Fruit fly (Drosophila melanogaster) whole organism, wandering third instar larva: ENCODE results near the gene CG6659.

Experiments
- Abd-B ChIP-seq: fragments of >200 bp; optimal IDR thresholded peaks from 2 replicates; lab custom pipeline; 2017; ENCODE audit warnings: missing biosample characterization, missing genetic modification characterization
- CG32264 ChIP-seq: fragments of 200-800 bp; sonication (Bioruptor generic); optimal IDR thresholded peaks from 2 replicates; lab custom pipeline; 2016; ENCODE audit warnings: missing biosample characterization, missing genetic modification characterization
- CG9705 ChIP-seq: fragments of 200-800 bp; sonication (Bioruptor generic); optimal IDR thresholded peaks from 2 replicates; lab custom pipeline; 2018; ENCODE audit warnings: missing biosample characterization, mild to moderate bottlenecking, missing genetic modification characterization
- CrebA ChIP-seq: fragments of 200-800 bp; sonication (Bioruptor generic); optimal IDR thresholded peaks from 2 replicates; lab custom pipeline; 2016; ENCODE audit warnings: missing biosample characterization, mild to moderate bottlenecking, missing genetic modification characterization, borderline replicate concordance
- Dfd ChIP-seq: fragments of >200 bp; optimal IDR thresholded peaks from 2 replicates; lab custom pipeline; 2017; ENCODE audit warnings: missing biosample characterization, missing genetic modification characterization
- Dif ChIP-seq: fragments of 200-275, 200-300 bp; sonication (Bioruptor generic); optimal IDR thresholded peaks from 2 replicates; lab custom pipeline; 2018; ENCODE audit warnings: missing biosample characterization, missing genetic modification characterization; ENCODE audit not compliant: partially characterized antibody
- GATAd ChIP-seq: sonication (Bioruptor generic); optimal IDR thresholded peaks from 2 replicates; lab custom pipeline; 2016; ENCODE audit warnings: missing biosample characterization, missing genetic modification characterization
- HLH106 ChIP-seq: fragments of 200-800 bp; optimal IDR thresholded peaks from 3 replicates; lab custom pipeline; 2019; ENCODE audit warnings: missing biosample characterization, mild to moderate bottlenecking, missing genetic modification characterization, moderate library complexity
- Hnf4 ChIP-seq: fragments of 200-800 bp; sonication (Bioruptor generic); optimal IDR thresholded peaks from 2 replicates; lab custom pipeline; 2016; ENCODE audit warnings: missing biosample characterization, mild to moderate bottlenecking, missing genetic modification characterization
- Hr78 ChIP-seq: fragments of >200 bp; optimal IDR thresholded peaks from 2 replicates; lab custom pipeline; 2017; ENCODE audit warnings: missing biosample characterization, missing genetic modification characterization
- Hr83 ChIP-seq: fragments of 200-300 bp; sonication (Bioruptor generic); optimal IDR thresholded peaks from 2 replicates; lab custom pipeline; 2016; ENCODE audit warnings: missing biosample characterization, mild to moderate bottlenecking, missing genetic modification characterization, moderate library complexity; ENCODE audit not compliant: poor library complexity, severe bottlenecking
- Jra ChIP-seq: sonication (Bioruptor generic); optimal IDR thresholded peaks from 2 replicates; lab custom pipeline; 2016; ENCODE audit warnings: missing biosample characterization, missing genetic modification characterization
- Mio ChIP-seq: sonication (Bioruptor generic); optimal IDR thresholded peaks from 2 replicates; lab custom pipeline; 2016; ENCODE audit warnings: missing biosample characterization, missing genetic modification characterization
- Myc ChIP-seq: fragments of >200 bp; optimal IDR thresholded peaks from 2 replicates; lab custom pipeline; 2017
- N ChIP-seq: fragments of >200 bp; optimal IDR thresholded peaks from 2 replicates; lab custom pipeline; 2018; ENCODE audit warnings: missing biosample characterization, missing external identifiers, missing genetic modification characterization
- OdsH ChIP-seq: fragments of 200-800 bp; sonication (Bioruptor generic); optimal IDR thresholded peaks from 2 replicates; lab custom pipeline; 2016; ENCODE audit warnings: missing biosample characterization, mild to moderate bottlenecking, missing genetic modification characterization
- Rel ChIP-seq, 2 experiments: fragments of 200-800 bp; sonication (Bioruptor generic) in 1 of 2; optimal IDR thresholded peaks; 2 replicates in 1 of 2; 3 replicates in 1 of 2; lab custom pipeline; 2016 to 2019; ENCODE audit warnings: mild to moderate bottlenecking in 2 of 2, missing biosample characterization in 2 of 2, missing genetic modification characterization in 2 of 2, moderate library complexity in 1 of 2
- Sp1 ChIP-seq: fragments of 200-800 bp; sonication (Bioruptor generic); optimal IDR thresholded peaks from 3 replicates; lab custom pipeline; 2019; ENCODE audit warnings: missing biosample characterization, mild to moderate bottlenecking, missing genetic modification characterization, moderate library complexity
- Vsx2 ChIP-seq: fragments of 200-300, 225-300 bp; sonication (Bioruptor generic); optimal IDR thresholded peaks from 2 replicates; lab custom pipeline; 2018; ENCODE audit warnings: missing biosample characterization, missing genetic modification characterization; ENCODE audit not compliant: partially characterized antibody
- br ChIP-seq: fragments of 200-800 bp; sonication (Bioruptor generic); optimal IDR thresholded peaks from 2 replicates; lab custom pipeline; 2016; ENCODE audit warnings: missing biosample characterization, missing genetic modification characterization
- brk ChIP-seq: fragments of 200-800 bp; sonication (Bioruptor generic); optimal IDR thresholded peaks from 2 replicates; lab custom pipeline; 2016; ENCODE audit warnings: missing biosample characterization, mild to moderate bottlenecking, missing genetic modification characterization
- dl ChIP-seq, 2 experiments: fragments of 175-275, 200-275 bp in 1 of 2; fragments of 200-275 bp in 1 of 2; sonication (Bioruptor generic); optimal IDR thresholded peaks; lab custom pipeline; 2018; ENCODE audit warnings: mild to moderate bottlenecking in 2 of 2, missing biosample characterization in 2 of 2, missing genetic modification characterization in 2 of 2, moderate library complexity in 2 of 2; ENCODE audit not compliant: partially characterized antibody in 2 of 2, insufficient read depth in 1 of 2
- dmrt93B ChIP-seq: fragments of 200-800 bp; sonication (Bioruptor generic); optimal IDR thresholded peaks from 2 replicates; lab custom pipeline; 2018; ENCODE audit warnings: missing biosample characterization, mild to moderate bottlenecking, missing genetic modification characterization
- dsf ChIP-seq: sonication (Bioruptor generic); optimal IDR thresholded peaks from 2 replicates; lab custom pipeline; 2016; ENCODE audit warnings: missing biosample characterization, missing genetic modification characterization, borderline replicate concordance
- ey ChIP-seq: fragments of 200-800 bp; sonication (Bioruptor generic); optimal IDR thresholded peaks from 2 replicates; lab custom pipeline; 2016; ENCODE audit warnings: missing biosample characterization, missing genetic modification characterization
- foxo ChIP-seq, 2 experiments: fragments of 200-800 bp; sonication (Bioruptor generic); optimal IDR thresholded peaks; 2 replicates in 1 of 2; 3 replicates in 1 of 2; lab custom pipeline; 2016 to 2017; ENCODE audit warnings: missing biosample characterization in 2 of 2, missing genetic modification characterization in 2 of 2
- fru ChIP-seq: fragments of 200-800 bp; sonication (Bioruptor generic); optimal IDR thresholded peaks from 3 replicates; lab custom pipeline; 2016; ENCODE audit warnings: missing biosample characterization, mild to moderate bottlenecking, missing genetic modification characterization
- h ChIP-seq: fragments of 200-800 bp; sonication (Bioruptor generic); optimal IDR thresholded peaks from 3 replicates; lab custom pipeline; 2016; ENCODE audit warnings: missing biosample characterization, mild to moderate bottlenecking, missing genetic modification characterization
- jim ChIP-seq: fragments of 175-275, 200-325 bp; sonication (Bioruptor generic); optimal IDR thresholded peaks from 2 replicates; lab custom pipeline; 2016; ENCODE audit warnings: missing biosample characterization, mild to moderate bottlenecking, missing genetic modification characterization
- lola ChIP-seq: fragments of >200 bp; optimal IDR thresholded peaks from 2 replicates; lab custom pipeline; 2017; ENCODE audit warnings: missing biosample characterization, missing genetic modification characterization
- pan ChIP-seq: fragments of >200 bp; optimal IDR thresholded peaks from 2 replicates; lab custom pipeline; 2017
- psq ChIP-seq: fragments of 200-800 bp; sonication (Bioruptor generic); optimal IDR thresholded peaks from 3 replicates; lab custom pipeline; 2017; ENCODE audit warnings: missing biosample characterization, mild to moderate bottlenecking, missing genetic modification characterization, moderate library complexity
- rgr ChIP-seq: fragments of 200-800 bp; sonication (Bioruptor generic); optimal IDR thresholded peaks from 3 replicates; lab custom pipeline; 2016; ENCODE audit warnings: missing biosample characterization, mild to moderate bottlenecking, missing genetic modification characterization
- sage ChIP-seq: fragments of 200-800 bp; sonication (Bioruptor generic); optimal IDR thresholded peaks from 2 replicates; lab custom pipeline; 2016; ENCODE audit warnings: missing biosample characterization, mild to moderate bottlenecking, missing genetic modification characterization
- sv ChIP-seq: fragments of 200-800 bp; sonication (Bioruptor generic); optimal IDR thresholded peaks from 3 replicates; lab custom pipeline; 2016; ENCODE audit warnings: missing biosample characterization, missing genetic modification characterization
- tai ChIP-seq: sonication (Bioruptor generic); optimal IDR thresholded peaks from 2 replicates; lab custom pipeline; 2016; ENCODE audit warnings: missing biosample characterization, missing genetic modification characterization
- usp ChIP-seq: fragments of >200 bp; optimal IDR thresholded peaks from 2 replicates; lab custom pipeline; 2017; ENCODE audit warnings: missing biosample characterization, missing genetic modification characterization
- woc ChIP-seq: sonication (Bioruptor generic); optimal IDR thresholded peaks from 2 replicates; lab custom pipeline; 2016; ENCODE audit warnings: missing biosample characterization, mild to moderate bottlenecking, missing genetic modification characterization

Gene CG6659

DNA sequence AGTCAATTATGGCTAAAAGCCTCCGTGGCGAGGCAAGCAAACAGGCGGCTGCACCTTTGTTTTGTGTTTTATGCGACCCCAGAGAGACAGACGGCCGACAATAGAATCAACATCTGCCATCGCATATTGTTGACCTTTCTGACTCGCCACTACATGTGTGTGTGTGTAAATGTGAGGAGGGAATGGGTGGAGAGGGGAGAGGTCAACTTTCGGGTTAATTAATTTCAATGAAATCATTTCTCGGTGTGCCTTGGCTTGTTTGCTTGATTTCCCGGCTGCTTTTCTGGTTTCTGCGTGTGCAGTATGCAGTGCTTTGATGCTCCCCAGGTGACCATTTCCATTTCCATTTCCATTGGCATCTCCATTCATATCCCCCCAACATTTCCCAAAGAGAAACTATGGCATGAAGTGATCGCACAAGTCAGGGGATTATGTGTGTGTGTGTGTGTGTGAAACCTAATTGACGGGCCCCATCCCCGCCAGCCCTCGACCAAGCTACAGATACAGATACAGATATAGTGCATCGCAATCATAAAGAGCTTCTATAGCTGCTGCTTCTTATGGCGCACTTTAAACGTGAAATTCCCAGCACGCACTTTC lies 13.9 kb downstream of the CG6659 start:
- TF ChIP-seq CrebA (GFP tag; lab: Kevin White, UChicago) (no peak), Vsx2 (no peak)
- TF ChIP-seq, all 38 proteins: peak for 0

DNA sequence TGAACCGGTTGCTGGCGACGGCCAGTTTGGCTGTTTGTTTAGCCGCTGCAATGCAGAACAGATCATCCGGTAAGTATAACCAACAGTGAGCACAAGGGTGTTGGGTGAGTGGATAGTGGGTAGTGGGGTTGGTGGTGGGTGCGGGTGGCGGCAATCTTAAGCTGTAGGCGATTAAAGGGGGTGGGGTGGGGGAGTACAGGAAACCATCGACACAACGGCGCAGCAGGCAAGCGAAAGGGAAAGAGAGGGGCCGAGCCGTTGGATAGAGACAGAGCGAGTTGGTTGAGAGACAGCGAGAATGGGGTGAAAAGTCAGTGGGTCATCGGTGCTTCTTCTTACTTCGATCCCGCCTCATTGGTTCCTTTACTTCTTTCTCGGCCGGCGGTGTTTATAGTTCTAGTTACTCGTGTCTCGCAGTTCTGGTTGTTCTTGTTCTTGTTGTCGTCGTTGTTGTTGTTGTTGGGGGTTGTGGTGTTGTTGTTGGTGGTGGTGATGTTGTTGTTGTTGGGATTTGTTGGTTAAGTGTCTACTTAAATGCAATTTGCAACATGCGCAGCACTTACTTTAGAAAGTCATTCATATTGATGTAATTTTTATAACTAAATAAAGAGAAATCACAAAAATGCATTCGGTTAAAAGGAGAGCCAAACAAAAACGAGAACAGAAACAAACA lies 20.7 kb downstream of the CG6659 start:
- no peak for TF ChIP-seq CG32264 (GFP tag; lab: Kevin White, UChicago)
- TF ChIP-seq Rel (GFP tag; optimal IDR thresholded peaks at IDR 0.05; lab: Kevin White, UChicago), result no peak
- no peak for TF ChIP-seq Rel (tag; optimal IDR thresholded peaks at IDR 0.05; lab: Kevin White, UChicago)
- no peak for TF ChIP-seq GATAd
- TF ChIP-seq pan, result no peak
- TF ChIP-seq CrebA (GFP tag; lab: Kevin White, UChicago), result no peak
- no peak for TF ChIP-seq rgr
- TF ChIP-seq tai (GFP tag; lab: Kevin White, UChicago), result no peak
- no peak for TF ChIP-seq brk
- no peak for TF ChIP-seq sage
- TF ChIP-seq Hr78 (GFP tag; lab: Kevin White, UChicago), result no peak
- TF ChIP-seq fru, result no peak
- no peak for TF ChIP-seq Mio (GFP tag; lab: Kevin White, UChicago)

DNA sequence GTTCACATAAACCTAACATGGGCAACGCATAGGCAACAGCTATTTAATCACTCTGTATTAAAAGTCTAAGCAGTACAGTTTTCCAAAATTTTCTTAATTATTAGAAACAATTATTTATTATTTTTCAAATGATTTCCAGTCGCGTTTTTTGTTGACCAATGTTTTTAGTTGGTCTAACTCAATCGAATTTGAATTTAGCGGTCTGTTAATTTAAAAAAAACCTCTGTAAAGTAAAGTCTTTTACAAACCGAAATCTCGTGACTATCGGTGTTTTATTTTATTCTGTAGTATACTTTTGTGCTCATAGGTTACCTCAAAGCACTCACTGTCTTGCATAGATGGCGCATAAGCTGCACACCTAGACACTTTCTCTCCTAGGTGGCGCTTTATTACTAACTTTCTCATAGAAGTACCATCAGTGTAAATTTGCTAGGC lies 22.0 kb downstream of the CG6659 start:
- TF ChIP-seq Vsx2 (peak; percentile 76), Myc (lab: Kevin White, UChicago) (peak; percentile 67), CrebA (GFP tag; lab: Kevin White, UChicago) (no peak), rgr (no peak), Mio (GFP tag; lab: Kevin White, UChicago) (no peak), sv (GFP tag; lab: Kevin White, UChicago) (no peak), woc (GFP tag; lab: Kevin White, UChicago) (no peak), Hr78 (GFP tag; lab: Kevin White, UChicago) (no peak), tai (GFP tag; lab: Kevin White, UChicago) (no peak), fru (peak; percentile 19), lola (GFP tag; lab: Kevin White, UChicago) (no peak), h (peak; percentile 9), Dif (GFP tag; lab: Kevin White, UChicago) (no peak), Sp1 (GFP tag; lab: Kevin White, UChicago) (no peak), HLH106 (tag; lab: Kevin White, UChicago) (peak; percentile 22), Rel (GFP tag; optimal IDR thresholded peaks at IDR 0.05; lab: Kevin White, UChicago) (no peak), Rel (tag; optimal IDR thresholded peaks at IDR 0.05; lab: Kevin White, UChicago) (no peak), psq (GFP tag; lab: Kevin White, UChicago) (no peak), Hr83 (GFP tag; lab: Kevin White, UChicago) (peak; percentile 68), dmrt93B (no peak), br (peak; percentile 4), foxo (GFP tag; optimal IDR thresholded peaks at IDR 0.05; lab: Kevin White, UChicago) (peak in 1 of 2 experiments; percentile 47), OdsH (GFP tag; lab: Kevin White, UChicago) (no peak), ey (GFP tag; lab: Kevin White, UChicago) (peak; percentile 36), Dfd (no peak), Abd-B (GFP tag; lab: Kevin White, UChicago) (no peak), pan (no peak), CG32264 (GFP tag; lab: Kevin White, UChicago) (no peak), usp (GFP tag; lab: Kevin White, UChicago) (no peak), GATAd (no peak), dsf (GFP tag; lab: Kevin White, UChicago) (no peak), dl (GFP tag; optimal IDR thresholded peaks at IDR 0.05; lab: Kevin White, UChicago; ENCODE audit: insufficient read depth in 1 of 2, partially characterized antibody in 2 of 2) (no peak), Hnf4 (GFP tag; lab: Kevin White, UChicago) (no peak), CG9705 (GFP tag; lab: Kevin White, UChicago) (no peak), brk (no peak), jim (no peak), sage (no peak), Jra (no peak), N (GFP tag; lab: Kevin White, UChicago) (no peak)
